Fruit fly (Drosophila melanogaster): Measurements from ENCODE around the gene Dpm1.

The Dpm1 gene

dm6 chr2L:19526316-19526715, at the start of gene Dpm1, which contains the start of gene CG10137:
Dpm1 (minus strand) TSS chr2L:19526368.
CG10137 (plus strand) TSS chr2L:19526686.
- TF ChIP-seq CG8478 (optimal IDR thresholded peaks at IDR 0.05) (no peak), CTCF (optimal IDR thresholded peaks at IDR 0.05) (no peak)

- TF ChIP-seq CG8478 (optimal IDR thresholded peaks at IDR 0.05) = no peak
- TF ChIP-seq CTCF (optimal IDR thresholded peaks at IDR 0.05) = peak in 1 of 2 experiments; percentile 40
Observed at dm6 chr2L:19575626-19576298, 49.6 kb upstream of the Dpm1 start.

dm6 chr2L:19574959-19575625, 48.9 kb upstream of the Dpm1 start:
- TF ChIP-seq CTCF (optimal IDR thresholded peaks at IDR 0.05) = no peak
- no peak for TF ChIP-seq CG8478 (optimal IDR thresholded peaks at IDR 0.05)

dm6 chr2L:19574364-19574763, 48.2 kb upstream of the Dpm1 start:
- TF ChIP-seq CTCF (optimal IDR thresholded peaks at IDR 0.05) = no peak
- no peak for TF ChIP-seq CG8478 (optimal IDR thresholded peaks at IDR 0.05)

dm6 chr2L:19572496-19573317, 46.5 kb upstream of the Dpm1 start:
- TF ChIP-seq CG8478 (optimal IDR thresholded peaks at IDR 0.05) (no peak), CTCF (optimal IDR thresholded peaks at IDR 0.05) (no peak)

dm6 chr2L:19571574-19572495, 45.7 kb upstream of the Dpm1 start:
- TF ChIP-seq CTCF (optimal IDR thresholded peaks at IDR 0.05) (no peak), CG8478 (optimal IDR thresholded peaks at IDR 0.05) (no peak)

- TF ChIP-seq CTCF (optimal IDR thresholded peaks at IDR 0.05) (no peak), CG8478 (optimal IDR thresholded peaks at IDR 0.05) (no peak)
Observed at dm6 chr2L:19570806-19571254, 44.7 kb upstream of the Dpm1 start.

- TF ChIP-seq CTCF (optimal IDR thresholded peaks at IDR 0.05) (no peak), CG8478 (optimal IDR thresholded peaks at IDR 0.05) (no peak)
Observed at dm6 chr2L:19567305-19567898, 41.2 kb upstream of the Dpm1 start.

dm6 chr2L:19565233-19565898, 39.2 kb upstream of the Dpm1 start, which contains the start of gene CG13077:
CG13077 (plus strand) TSS chr2L:19565863.
- no peak for TF ChIP-seq CG8478 (optimal IDR thresholded peaks at IDR 0.05)
- TF ChIP-seq CTCF (optimal IDR thresholded peaks at IDR 0.05) = no peak

- no peak for TF ChIP-seq CTCF (optimal IDR thresholded peaks at IDR 0.05)
Observed at dm6 chr2L:19563029-19563980, 37.1 kb upstream of the Dpm1 start, which contains the start of gene CG13078. CG13078 (plus strand) TSS chr2L:19563930.

- no peak for TF ChIP-seq CTCF (optimal IDR thresholded peaks at IDR 0.05)
- TF ChIP-seq CG8478 (optimal IDR thresholded peaks at IDR 0.05) = no peak
Observed at dm6 chr2L:19549412-19549811, 23.2 kb upstream of the Dpm1 start.

dm6 chr2L:19548158-19548557, 22.0 kb upstream of the Dpm1 start, which contains the start of gene Tep4:
Tep4 (plus strand) TSS chr2L:19548507.
- TF ChIP-seq CG8478 (optimal IDR thresholded peaks at IDR 0.05) (no peak), CTCF (optimal IDR thresholded peaks at IDR 0.05) (no peak)
